Fruit fly (Drosophila melanogaster) whole organism, embryonic: ENCODE results near the gene CrebB.

Experiments used
- Bgb ChIP-seq: fragments of 200-800 bp; sonication (Bioruptor generic); IDR thresholded peaks from 2 replicates; pipeline ENCODE4 v1.3.6; 2022; ENCODE audit warnings: missing biosample characterization, missing genetic modification characterization; ENCODE audit not compliant: partially characterized antibody
- CG10654 ChIP-seq: fragments of 200-800 bp; sonication (Bioruptor generic); optimal IDR thresholded peaks from 2 replicates; lab custom pipeline; 2016; ENCODE audit warnings: missing biosample characterization, missing genetic modification characterization
- CG11085 ChIP-seq: fragments of 200-800 bp; sonication (Bioruptor generic); IDR thresholded peaks from 2 replicates; pipeline ENCODE4 v1.3.6; 2022; ENCODE audit warnings: missing biosample characterization, missing genetic modification characterization
- CG11504 ChIP-seq: fragments of 200-800 bp; sonication (Bioruptor generic); optimal IDR thresholded peaks from 3 replicates; lab custom pipeline; 2019; ENCODE audit warnings: missing biosample characterization, mild to moderate bottlenecking, missing genetic modification characterization, moderate library complexity
- CG11696 ChIP-seq: fragments of 200-800 bp; sonication (Bioruptor generic); IDR thresholded peaks from 2 replicates; pipeline ENCODE4 v1.3.6; 2022; ENCODE audit warnings: missing biosample characterization, missing genetic modification characterization
- CG11723 ChIP-seq: fragments of 200-800 bp; sonication (Bioruptor generic); optimal IDR thresholded peaks from 2 replicates; lab custom pipeline; 2017; ENCODE audit warnings: missing biosample characterization, mild to moderate bottlenecking, missing genetic modification characterization
- CG1233 ChIP-seq: fragments of 200-800 bp; sonication (Bioruptor generic); optimal IDR thresholded peaks from 4 replicates; lab custom pipeline; 2018; ENCODE audit warnings: missing biosample characterization, mild to moderate bottlenecking, missing genetic modification characterization
- CG12659 ChIP-seq: fragments of 200-800 bp; sonication (Bioruptor generic); optimal IDR thresholded peaks from 3 replicates; lab custom pipeline; 2017; ENCODE audit warnings: mild to moderate bottlenecking, missing biosample characterization, missing genetic modification reagents, missing genetic modification characterization
- CG15011 ChIP-seq: fragments of 200-800 bp; sonication (Bioruptor generic); optimal IDR thresholded peaks from 3 replicates; lab custom pipeline; 2018; ENCODE audit warnings: missing biosample characterization, mild to moderate bottlenecking, missing genetic modification characterization
- CG15073 ChIP-seq: fragments of 200-800 bp; sonication (Bioruptor generic); optimal IDR thresholded peaks from 2 replicates; lab custom pipeline; 2016; ENCODE audit warnings: missing biosample characterization, missing genetic modification characterization
- CG15479 ChIP-seq: fragments of 200-800 bp; sonication (Bioruptor generic); optimal IDR thresholded peaks from 3 replicates; lab custom pipeline; 2019; ENCODE audit warnings: missing biosample characterization, mild to moderate bottlenecking, missing genetic modification characterization, moderate library complexity
- CG17328 ChIP-seq: fragments of 200-800 bp; sonication (Bioruptor generic); IDR thresholded peaks from 2 replicates; pipeline ENCODE4 v1.3.6; 2022; ENCODE audit warnings: missing biosample characterization, missing genetic modification characterization
- CG32772 ChIP-seq: fragments of 200-800 bp; sonication (Bioruptor generic); IDR thresholded peaks from 2 replicates; pipeline ENCODE4 v1.3.6; 2022; ENCODE audit warnings: missing biosample characterization, missing genetic modification characterization
- CG3407 ChIP-seq: fragments of 200-800 bp; sonication (Bioruptor generic); optimal IDR thresholded peaks from 2 replicates; lab custom pipeline; 2018; ENCODE audit warnings: missing biosample characterization, mild to moderate bottlenecking, missing genetic modification characterization
- CG4730 ChIP-seq: fragments of 200-800 bp; sonication (Bioruptor generic); IDR thresholded peaks from 2 replicates; pipeline ENCODE4 v1.3.6; 2022; ENCODE audit warnings: missing biosample characterization, missing genetic modification characterization
- CG4820 ChIP-seq: fragments of 200-800 bp; sonication (Bioruptor generic); optimal IDR thresholded peaks from 3 replicates; lab custom pipeline; 2016; ENCODE audit warnings: missing biosample characterization, missing genetic modification characterization
- CG6175 ChIP-seq: fragments of 200-800 bp; sonication (Bioruptor generic); IDR thresholded peaks from 3 replicates; pipeline ENCODE4 v1.3.6; 2022; ENCODE audit warnings: missing biosample characterization, missing genetic modification characterization
- CG7556 ChIP-seq: fragments of 200-800 bp; sonication (Bioruptor generic); optimal IDR thresholded peaks from 2 replicates; lab custom pipeline; 2017; ENCODE audit warnings: missing biosample characterization, mild to moderate bottlenecking, missing genetic modification characterization
- CG8281 ChIP-seq: fragments of 200-800 bp; sonication (Bioruptor generic); optimal IDR thresholded peaks from 2 replicates; lab custom pipeline; 2018; ENCODE audit warnings: missing biosample characterization, mild to moderate bottlenecking, missing genetic modification characterization, moderate library complexity
- CG8359 ChIP-seq: fragments of 200-800 bp; sonication (Bioruptor generic); optimal IDR thresholded peaks from 2 replicates; lab custom pipeline; 2017; ENCODE audit warnings: missing biosample characterization, mild to moderate bottlenecking, missing genetic modification characterization, borderline replicate concordance
- CG8944 ChIP-seq: fragments of 200-800 bp; sonication (Bioruptor generic); optimal IDR thresholded peaks from 3 replicates; lab custom pipeline; 2016; ENCODE audit warnings: missing biosample characterization, missing genetic modification characterization
- CrebB ChIP-seq: fragments of 200-800 bp; sonication (Bioruptor generic); optimal IDR thresholded peaks from 3 replicates; lab custom pipeline; 2018; ENCODE audit warnings: missing biosample characterization, mild to moderate bottlenecking, missing genetic modification characterization
- Dref ChIP-seq: fragments of 200-800 bp; sonication (Bioruptor generic); IDR thresholded peaks from 2 replicates; pipeline ENCODE4 v1.3.6; 2022; ENCODE audit warnings: missing biosample characterization, missing genetic modification characterization
- ERR ChIP-seq: fragments of 200-800 bp; sonication (Bioruptor generic); optimal IDR thresholded peaks from 2 replicates; lab custom pipeline; 2016; ENCODE audit warnings: missing biosample characterization, missing genetic modification characterization
- Hey ChIP-seq: fragments of 200-800 bp; sonication (Bioruptor generic); optimal IDR thresholded peaks from 3 replicates; lab custom pipeline; 2018; ENCODE audit warnings: missing biosample characterization, mild to moderate bottlenecking, missing genetic modification characterization
- MTF-1 ChIP-seq: fragments of 200-800 bp; sonication (Bioruptor generic); optimal IDR thresholded peaks from 2 replicates; lab custom pipeline; 2018; ENCODE audit warnings: missing biosample characterization, mild to moderate bottlenecking, missing genetic modification characterization, borderline replicate concordance
- Mad ChIP-seq: fragments of 200-800 bp; sonication (Bioruptor generic); optimal IDR thresholded peaks from 2 replicates; lab custom pipeline; 2016; ENCODE audit warnings: missing biosample characterization, missing genetic modification characterization
- Med ChIP-seq: fragments of 200-800 bp; sonication (Bioruptor generic); peaks from one replicate; lab custom pipeline; 2016; ENCODE audit warnings: missing biosample characterization, missing genetic modification characterization, mild to moderate bottlenecking, inconsistent platforms, moderate library complexity
- Mrtf ChIP-seq: fragments of 200-800 bp; sonication (Bioruptor generic); IDR thresholded peaks from 3 replicates; pipeline ENCODE4 v1.3.6; 2022; ENCODE audit warnings: missing biosample characterization, missing genetic modification characterization
- Nf-YA ChIP-seq: fragments of 200-800 bp; sonication (Bioruptor generic); IDR thresholded peaks from 2 replicates; pipeline ENCODE4 v1.3.6; 2022; ENCODE audit warnings: missing biosample characterization, missing genetic modification characterization
- Optix ChIP-seq: fragments of 200-800 bp; sonication (Bioruptor generic); IDR thresholded peaks from 3 replicates; pipeline ENCODE4 v1.3.6; 2022; ENCODE audit warnings: missing biosample characterization, missing genetic modification characterization
- Scr ChIP-seq: fragments of 200-800 bp; sonication (Bioruptor generic); IDR thresholded peaks from 2 replicates; pipeline ENCODE4 v1.3.6; 2022; ENCODE audit warnings: missing biosample characterization, missing genetic modification characterization; ENCODE audit not compliant: partially characterized antibody
- Sox100B ChIP-seq: fragments of 200-800 bp; sonication (Bioruptor generic); optimal IDR thresholded peaks from 3 replicates; lab custom pipeline; 2018; ENCODE audit warnings: missing biosample characterization, mild to moderate bottlenecking, missing genetic modification characterization
- aop ChIP-seq: fragments of 200-800 bp; sonication (Bioruptor generic); IDR thresholded peaks from 2 replicates; pipeline ENCODE4 v1.3.6; 2022; ENCODE audit warnings: missing biosample characterization, missing genetic modification characterization
- bbx ChIP-seq: fragments of 200-800 bp; sonication (Bioruptor generic); IDR thresholded peaks from 2 replicates; pipeline ENCODE4 v1.3.6; 2022; ENCODE audit warnings: missing biosample characterization, missing genetic modification characterization; ENCODE audit not compliant: partially characterized antibody
- crc ChIP-seq: fragments of 200-800 bp; sonication (Bioruptor generic); optimal IDR thresholded peaks from 2 replicates; lab custom pipeline; 2016; ENCODE audit warnings: missing biosample characterization, missing genetic modification characterization
- cwo ChIP-seq: fragments of 200-800 bp; sonication (Bioruptor generic); optimal IDR thresholded peaks from 3 replicates; lab custom pipeline; 2017; ENCODE audit warnings: missing biosample characterization, missing genetic modification characterization, mild to moderate bottlenecking, moderate library complexity, missing genetic modification reagents
- disco-r ChIP-seq: fragments of 200-800 bp; sonication (Bioruptor generic); optimal IDR thresholded peaks from 2 replicates; lab custom pipeline; 2016; ENCODE audit warnings: missing biosample characterization, missing genetic modification characterization
- ftz-f1 ChIP-seq: fragments of 200-800 bp; sonication (Bioruptor generic); optimal IDR thresholded peaks from 2 replicates; lab custom pipeline; 2016; ENCODE audit warnings: missing biosample characterization, missing genetic modification characterization
- gce ChIP-seq: fragments of 200-800 bp; sonication (Bioruptor generic); IDR thresholded peaks from 3 replicates; pipeline ENCODE4 v1.3.6; 2022; ENCODE audit warnings: missing biosample characterization, missing genetic modification characterization
- otp ChIP-seq: fragments of 200-800 bp; sonication (Bioruptor generic); IDR thresholded peaks from 3 replicates; pipeline ENCODE4, ENCODE4 v1.3.6; 2022; ENCODE audit warnings: missing biosample characterization, missing genetic modification characterization
- p53 ChIP-seq: fragments of 200-800 bp; sonication (Bioruptor generic); optimal IDR thresholded peaks from 2 replicates; lab custom pipeline; 2016; ENCODE audit warnings: missing biosample characterization, missing genetic modification characterization
- prd ChIP-seq, 3 experiments: fragments of >200 bp in 2 of 3; fragments of 200-800 bp in 1 of 3; sonication (Bioruptor generic) in 1 of 3; optimal IDR thresholded peaks in 2 of 3; IDR thresholded peaks in 1 of 3; 2 replicates in 2 of 3; 3 replicates in 1 of 3; pipeline versions ENCODE4 v1.3.6 to Lab custom; 2017 to 2022; ENCODE audit warnings: missing biosample characterization in 1 of 3, missing genetic modification characterization in 1 of 3
- pzg ChIP-seq: fragments of 200-800 bp; sonication (Bioruptor generic); optimal IDR thresholded peaks from 3 replicates; lab custom pipeline; 2018; ENCODE audit warnings: missing biosample characterization, mild to moderate bottlenecking, missing genetic modification characterization, moderate library complexity
- so ChIP-seq: fragments of 200-800 bp; sonication (Bioruptor generic); IDR thresholded peaks from 3 replicates; pipeline ENCODE4 v1.3.6; 2022; ENCODE audit warnings: missing biosample characterization, missing genetic modification characterization
- ssp ChIP-seq: fragments of 200-800 bp; sonication (Bioruptor generic); IDR thresholded peaks from 2 replicates; pipeline ENCODE4 v1.3.6; 2022; ENCODE audit warnings: missing biosample characterization, missing genetic modification characterization
- ttk ChIP-seq: fragments of 200-800 bp; sonication (Bioruptor generic); IDR thresholded peaks from 2 replicates; pipeline ENCODE4 v2.1.2; 2022; ENCODE audit warnings: missing biosample characterization, missing genetic modification characterization
- zen ChIP-seq: fragments of 200-800 bp; sonication (Bioruptor generic); optimal IDR thresholded peaks from 3 replicates; lab custom pipeline; 2018; ENCODE audit warnings: missing biosample characterization, mild to moderate bottlenecking, missing genetic modification characterization, moderate library complexity

Gene CrebB

dm6 chrX:18366851-18367649 lies 893 bp downstream of the CrebB start (continued):
- no peak for TF ChIP-seq CG17328
- TF ChIP-seq CG8944 (GFP tag; lab: Kevin White, UChicago) = peak; percentile 27
- peak; percentile 77; the same call in 2 of the 3 replicates for TF ChIP-seq Mrtf
- TF ChIP-seq so (GFP tag; lab: Robert Waterston, UW) = peak; percentile 82; the same call in 2 of the 3 replicates
- no peak for TF ChIP-seq Bgb (GFP tag; lab: Robert Waterston, UW)
- peak; percentile 49; the same call in 2 of the 3 replicates for TF ChIP-seq CG6175 (GFP tag; lab: Robert Waterston, UW)
- peak; percentile 78; the same call in 1 of the 3 replicates for TF ChIP-seq Optix (GFP tag; lab: Robert Waterston, UW)
- peak; percentile 98 for TF ChIP-seq Med (GFP tag; lab: Kevin White, UChicago)
- peak; percentile 60; the same call in 1 of the 2 replicates for TF ChIP-seq CG32772
- TF ChIP-seq MTF-1 (GFP tag; lab: Kevin White, UChicago) = peak; percentile 21
- peak; percentile 4 for TF ChIP-seq pzg (GFP tag; lab: Kevin White, UChicago)
- TF ChIP-seq CG4730 (GFP tag; lab: Robert Waterston, UW) = peak; percentile 36; the same call in 1 of the 2 replicates
- TF ChIP-seq Scr (GFP tag; lab: Robert Waterston, UW) = no peak
- no peak for TF ChIP-seq CG3407 (GFP tag; lab: Kevin White, UChicago)
- peak; percentile 21 for TF ChIP-seq Mad (GFP tag; lab: Kevin White, UChicago)
- TF ChIP-seq CG8281 (tag; lab: Kevin White, UChicago) = peak; percentile 54
- TF ChIP-seq ftz-f1 = no peak
- peak; percentile 12 for TF ChIP-seq CG11723
- TF ChIP-seq CG12659 (GFP tag; lab: Kevin White, UChicago) = peak; percentile 55
- TF ChIP-seq gce (GFP tag; lab: Robert Waterston, UW) = no peak
- peak; percentile 70 for TF ChIP-seq CG1233 (GFP tag; lab: Kevin White, UChicago)
- TF ChIP-seq ERR (GFP tag; lab: Kevin White, UChicago) = no peak
- 0 out of 2 replicates have a peak, but pooled peaks have one; percentile 10 for TF ChIP-seq Nf-YA (GFP tag; lab: Robert Waterston, UW)
- no peak; the same call in 2 of the 3 replicates for TF ChIP-seq otp (GFP tag; lab: Robert Waterston, UW)
- peak; percentile 49 for TF ChIP-seq CG8359 (GFP tag; lab: Kevin White, UChicago)
- peak; percentile 68 for TF ChIP-seq cwo
- peak; percentile 33 for TF ChIP-seq crc (GFP tag; lab: Kevin White, UChicago)
- TF ChIP-seq aop (GFP tag; lab: Robert Waterston, UW) = no peak
- no peak for TF ChIP-seq prd (optimal IDR thresholded peaks at IDR 0.05; lab: Kevin White, UChicago)
- TF ChIP-seq prd (GFP tag; IDR thresholded peaks at IDR 0.05; lab: Robert Waterston, UW) = peak; percentile 73; the same call in 2 of the 3 replicates
- peak; percentile 30 for TF ChIP-seq zen (tag; lab: Kevin White, UChicago)
- peak; percentile 5 for TF ChIP-seq Hey (tag; lab: Kevin White, UChicago)
- peak; percentile 61 for TF ChIP-seq Sox100B (GFP tag; lab: Kevin White, UChicago)
- no peak for TF ChIP-seq Dref (GFP tag; lab: Robert Waterston, UW)
- TF ChIP-seq disco-r (GFP tag; lab: Kevin White, UChicago) = no peak
- no peak for TF ChIP-seq CG10654 (GFP tag; lab: Kevin White, UChicago)
- TF ChIP-seq CG15479 (GFP tag; lab: Kevin White, UChicago) = no peak
- peak; percentile 36 for TF ChIP-seq CG15011 (GFP tag; lab: Kevin White, UChicago)
- TF ChIP-seq ssp = 0 out of 2 replicates have a peak, but pooled peaks have one; percentile 39
- TF ChIP-seq CG15073 = no peak
- no peak for TF ChIP-seq p53 (GFP tag; lab: Kevin White, UChicago)
- TF ChIP-seq ttk (GFP tag; lab: Robert Waterston, UW) = peak; percentile 69
- TF ChIP-seq CG11085 (GFP tag; lab: Robert Waterston, UW) = 0 out of 2 replicates have a peak, but pooled peaks have one; percentile 56
- peak; percentile 83 for TF ChIP-seq CG11504 (tag; lab: Kevin White, UChicago)
- peak; percentile 36 for TF ChIP-seq CG7556 (GFP tag; lab: Kevin White, UChicago)
- TF ChIP-seq bbx (GFP tag; lab: Robert Waterston, UW) = no peak
- no peak for TF ChIP-seq CG4820 (GFP tag; lab: Kevin White, UChicago)
- no peak for TF ChIP-seq CG11696 (GFP tag; lab: Robert Waterston, UW)
- peak; percentile 98 for TF ChIP-seq CrebB (tag; lab: Kevin White, UChicago)
